Worm (Caenorhabditis elegans) whole organism, L3 larva: ENCODE measurements around the gene F46G10.4.

ENCODE experiments used
- ama-1 ChIP-seq: fragments of 150-350 bp; optimal IDR thresholded peaks from 2 replicates; lab custom pipeline; 2018
- ceh-82 ChIP-seq: fragments of 150-350 bp; optimal IDR thresholded peaks from 2 replicates; lab custom pipeline; 2014; ENCODE audit warnings: missing biosample characterization, missing genetic modification characterization
- daf-12 ChIP-seq: fragments of 150-350 bp; optimal IDR thresholded peaks from 2 replicates; lab custom pipeline; 2014; ENCODE audit warnings: missing biosample characterization, missing genetic modification reagents, missing genetic modification characterization
- lin-39 ChIP-seq: fragments of 150-350 bp; optimal IDR thresholded peaks from 2 replicates; lab custom pipeline; 2018; ENCODE audit warnings: missing biosample characterization, missing genetic modification reagents, missing genetic modification characterization
- mml-1 ChIP-seq: fragments of 150-350 bp; sonication (generic microtip); optimal IDR thresholded peaks from 3 replicates; lab custom pipeline; 2014; ENCODE audit warnings: missing biosample characterization, missing genetic modification characterization
- nhr-12 ChIP-seq: fragments of 150-350 bp; optimal IDR thresholded peaks from 2 replicates; lab custom pipeline; 2014; ENCODE audit warnings: missing biosample characterization, missing genetic modification characterization
- nhr-25 ChIP-seq: sonication (generic microtip); optimal IDR thresholded peaks from 2 replicates; lab custom pipeline; 2017; ENCODE audit warnings: missing biosample characterization, missing genetic modification characterization
- unc-39 ChIP-seq: sonication (generic microtip); optimal IDR thresholded peaks from 4 replicates; lab custom pipeline; 2017; ENCODE audit warnings: missing biosample characterization, missing genetic modification characterization

ce11 chrX:13308745-13309144 lies 25.1 kb upstream of the F46G10.4 start, which contains the start of gene srxa-8:
- no peak for TF ChIP-seq ceh-82 (tag; lab: Kevin White, UChicago)
- no peak for TF ChIP-seq unc-39 (tag; lab: Kevin White, UChicago)
- no peak for TF ChIP-seq mml-1 (tag; lab: Kevin White, UChicago)
- no peak for TF ChIP-seq lin-39 (tag; lab: Kevin White, UChicago)
- TF ChIP-seq nhr-25, result no peak
- TF ChIP-seq nhr-12 (tag; lab: Kevin White, UChicago), result no peak
- TF ChIP-seq ama-1 (lab: Kevin White, UChicago), result no peak
- TF ChIP-seq daf-12 (tag; lab: Kevin White, UChicago), result no peak
